Worm (Caenorhabditis elegans): ENCODE data around the gene F59F4.3.

F59F4.3 gene

ce11 chrX:15846552-15846951, 841 bp downstream of the F59F4.3 start:
- TF ChIP-seq elt-2 (tag; optimal IDR thresholded peaks at IDR 0.05) (peak; percentile 71), pqm-1 (tag; optimal IDR thresholded peaks at IDR 0.05) (peak; percentile 5), daf-12 (tag; optimal IDR thresholded peaks at IDR 0.05) (no peak)

- TF ChIP-seq nhr-11 (tag; optimal IDR thresholded peaks at IDR 0.05) (no peak), lin-15B (tag; optimal IDR thresholded peaks at IDR 0.05) (no peak), jun-1 (tag; optimal IDR thresholded peaks at IDR 0.05) (no peak), nfya-1 (tag; optimal IDR thresholded peaks at IDR 0.05; ENCODE audit: insufficient read depth) (no peak), nhr-67 (tag; optimal IDR thresholded peaks at IDR 0.05) (no peak), mdl-1 (tag; optimal IDR thresholded peaks at IDR 0.05) (no peak), unc-39 (tag; optimal IDR thresholded peaks at IDR 0.05) (no peak), fos-1 (tag; optimal IDR thresholded peaks at IDR 0.05) (no peak), daf-12 (tag; optimal IDR thresholded peaks at IDR 0.05) (no peak), pqm-1 (tag; optimal IDR thresholded peaks at IDR 0.05) (no peak), egl-27 (tag; optimal IDR thresholded peaks at IDR 0.05) (no peak), ZK546.5 (tag; optimal IDR thresholded peaks at IDR 0.05) (no peak), nhr-12 (tag; optimal IDR thresholded peaks at IDR 0.05) (no peak), sea-2 (GFP tag; optimal IDR thresholded peaks at IDR 0.05) (no peak), aly-2 (tag; optimal IDR thresholded peaks at IDR 0.05) (no peak)
Measured at ce11 chrX:15844330-15844729, 3.1 kb downstream of the F59F4.3 start.

- TF ChIP-seq tbx-2 (tag; optimal IDR thresholded peaks at IDR 0.05) (peak; percentile 58), fos-1 (tag; optimal IDR thresholded peaks at IDR 0.05) (no peak), nhr-76 (tag; optimal IDR thresholded peaks at IDR 0.05) (no peak), unc-39 (tag; optimal IDR thresholded peaks at IDR 0.05) (no peak), elt-1 (tag; optimal IDR thresholded peaks at IDR 0.05) (no peak), elt-3 (tag; optimal IDR thresholded peaks at IDR 0.05) (no peak), egl-27 (tag; optimal IDR thresholded peaks at IDR 0.05) (no peak), egl-5 (tag; optimal IDR thresholded peaks at IDR 0.05) (no peak), ZK546.5 (tag; optimal IDR thresholded peaks at IDR 0.05) (no peak), mdl-1 (tag; optimal IDR thresholded peaks at IDR 0.05) (no peak), ceh-16 (tag; optimal IDR thresholded peaks at IDR 0.05) (no peak), hmg-11 (tag; optimal IDR thresholded peaks at IDR 0.05) (no peak), daf-12 (tag; optimal IDR thresholded peaks at IDR 0.05) (no peak), nhr-12 (tag; optimal IDR thresholded peaks at IDR 0.05) (no peak), skn-1 (tag; optimal IDR thresholded peaks at IDR 0.05) (no peak), nhr-77 (tag; optimal IDR thresholded peaks at IDR 0.05) (peak; percentile 47), nhr-67 (tag; optimal IDR thresholded peaks at IDR 0.05) (no peak), nhr-23 (tag; optimal IDR thresholded peaks at IDR 0.05) (no peak), ama-1 (optimal IDR thresholded peaks at IDR 0.05) (no peak), ceh-9 (tag; optimal IDR thresholded peaks at IDR 0.05) (no peak), ceh-28 (tag; optimal IDR thresholded peaks at IDR 0.05) (no peak), eor-1 (tag; optimal IDR thresholded peaks at IDR 0.05) (no peak), jun-1 (tag; optimal IDR thresholded peaks at IDR 0.05) (peak; percentile 61), R02D3.7 (tag; optimal IDR thresholded peaks at IDR 0.05) (no peak), pqm-1 (tag; optimal IDR thresholded peaks at IDR 0.05) (peak; percentile 87), lin-39 (tag; optimal IDR thresholded peaks at IDR 0.05) (no peak), elt-2 (tag; optimal IDR thresholded peaks at IDR 0.05) (peak; percentile 85), fkh-2 (tag; optimal IDR thresholded peaks at IDR 0.05) (no peak), pha-4 (tag; optimal IDR thresholded peaks at IDR 0.05) (peak; percentile 3), aly-2 (tag; optimal IDR thresholded peaks at IDR 0.05) (peak; percentile 21), ztf-11 (tag; optimal IDR thresholded peaks at IDR 0.05) (no peak), nhr-43 (tag; optimal IDR thresholded peaks at IDR 0.05; ENCODE audit: poor library complexity, severe bottlenecking) (peak; percentile 87), nhr-25 (tag; optimal IDR thresholded peaks at IDR 0.05) (no peak), lin-15B (tag; optimal IDR thresholded peaks at IDR 0.05) (no peak), nhr-28 (tag; optimal IDR thresholded peaks at IDR 0.05) (no peak), lsy-12 (tag; optimal IDR thresholded peaks at IDR 0.05) (peak; percentile 67), ztf-4 (tag; optimal IDR thresholded peaks at IDR 0.05) (no peak)
Measured at ce11 chrX:15842492-15842891, 4.9 kb downstream of the F59F4.3 start.
